Worm (Caenorhabditis elegans) whole organism, early embryonic: ENCODE results near the gene vglu-3.
A peak's percentile ranks its signal among the peaks of the same experiment; 100 is the strongest.

Experiments
- B0310.2 ChIP-seq: sonication (generic microtip); optimal IDR thresholded peaks from 2 replicates; lab custom pipeline; 2016; ENCODE audit warnings: mild to moderate bottlenecking, missing genetic modification characterization, missing compliant biosample characterization
- F13C5.2 ChIP-seq: sonication (generic microtip); optimal IDR thresholded peaks from 2 replicates; lab custom pipeline; 2017; ENCODE audit warnings: mild to moderate bottlenecking, missing genetic modification characterization, inconsistent platforms, missing compliant biosample characterization
- aly-1 ChIP-seq: sonication (generic microtip); optimal IDR thresholded peaks from 2 replicates; lab custom pipeline; 2016; ENCODE audit warnings: missing genetic modification characterization, missing compliant biosample characterization
- ama-1 ChIP-seq: fragments of 150-350 bp; optimal IDR thresholded peaks from 2 replicates; lab custom pipeline; 2014
- ceh-13 ChIP-seq: fragments of 200-800 bp; sonication (Bioruptor generic); optimal IDR thresholded peaks from 2 replicates; lab custom pipeline; 2018; ENCODE audit warnings: mild to moderate bottlenecking, missing genetic modification characterization, missing compliant biosample characterization
- ceh-36 ChIP-seq: sonication (generic microtip); optimal IDR thresholded peaks from 2 replicates; lab custom pipeline; 2016; ENCODE audit warnings: missing genetic modification characterization, inconsistent platforms, missing compliant biosample characterization
- ets-7 ChIP-seq: sonication (generic microtip); optimal IDR thresholded peaks from 2 replicates; lab custom pipeline; 2016; ENCODE audit warnings: missing genotype, missing genetic modification characterization, missing compliant biosample characterization
- flt-1 ChIP-seq: fragments of 200-800 bp; sonication (Bioruptor generic); IDR thresholded peaks from 2 replicates; pipeline ENCODE4 v1.3.6; 2022; ENCODE audit warnings: missing genetic modification characterization, missing compliant biosample characterization
- hmbx-1 ChIP-seq: sonication (generic microtip); optimal IDR thresholded peaks from 2 replicates; lab custom pipeline; 2016; ENCODE audit warnings: mild to moderate bottlenecking, missing genetic modification characterization, missing compliant biosample characterization
- hmg-4 ChIP-seq: fragments of 200-800 bp; sonication (Bioruptor generic); optimal IDR thresholded peaks from 2 replicates; lab custom pipeline; 2018; ENCODE audit warnings: mild to moderate bottlenecking, missing genetic modification characterization, missing compliant biosample characterization
- hnd-1 ChIP-seq: sonication (generic microtip); optimal IDR thresholded peaks from 2 replicates; lab custom pipeline; 2016; ENCODE audit warnings: missing genetic modification characterization, missing compliant biosample characterization
- pes-1 ChIP-seq: fragments of 200-800 bp; sonication (Bioruptor generic); IDR thresholded peaks from 2 replicates; pipeline ENCODE4 v1.3.6; 2022; ENCODE audit warnings: missing genetic modification reagents, missing genetic modification characterization, missing compliant biosample characterization
- scrt-1 ChIP-seq: fragments of 200-800 bp; sonication (Bioruptor generic); IDR thresholded peaks from 2 replicates; pipeline ENCODE4 v1.3.6; 2022; ENCODE audit warnings: missing genetic modification characterization, missing compliant biosample characterization
- sea-1 ChIP-seq: fragments of 200-800 bp; sonication (Bioruptor generic); conservative IDR thresholded peaks from 2 replicates; pipeline ENCODE4 v1.3.6; 2022; ENCODE audit warnings: missing genetic modification characterization, missing compliant biosample characterization
- tbx-11 ChIP-seq: fragments of 200-800 bp; sonication (Bioruptor generic); IDR thresholded peaks from 2 replicates; pipeline ENCODE4 v1.3.6; 2022; ENCODE audit warnings: missing genetic modification characterization, missing compliant biosample characterization
- tbx-37 ChIP-seq: fragments of 200-800 bp; sonication (Bioruptor generic); conservative IDR thresholded peaks from 2 replicates; pipeline ENCODE4 v1.3.6; 2022; ENCODE audit warnings: missing genetic modification reagents, missing genetic modification characterization, missing compliant biosample characterization
- tra-4 ChIP-seq: sonication (generic microtip); optimal IDR thresholded peaks from 2 replicates; lab custom pipeline; 2017; ENCODE audit warnings: missing genetic modification characterization, missing compliant biosample characterization

Gene vglu-3

DNA sequence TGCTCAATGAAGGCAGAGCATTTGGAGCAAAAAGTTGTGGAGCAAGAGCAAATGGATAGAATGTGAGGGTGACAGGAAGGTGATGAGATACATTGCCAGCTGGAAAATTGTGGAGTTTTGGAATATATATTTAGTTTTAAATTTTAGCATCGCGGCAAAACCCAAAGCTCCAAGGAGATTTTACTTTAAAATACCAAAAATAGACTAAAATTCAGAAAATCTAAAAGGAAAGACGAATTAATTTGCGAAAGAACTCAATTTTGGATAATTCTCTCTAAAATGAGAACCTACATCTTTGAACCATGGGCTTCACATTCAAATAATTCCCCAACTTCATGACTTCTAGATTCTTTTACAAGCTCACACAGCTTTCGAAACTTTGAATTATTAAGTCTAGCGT lies 32.4 kb downstream of the vglu-3 start, which contains the start of gene T07C4.12:
Gene T07C4.12, minus strand, starts transcription at position 101 of the 400 bp plus-strand sequence.
- TF ChIP-seq tra-4 (tag; lab: Kevin White, UChicago) (no peak), tbx-11 (GFP tag; lab: Robert Waterston, UW) (no peak), ceh-36 (no peak), hmbx-1 (tag; lab: Kevin White, UChicago) (no peak), flt-1 (GFP tag; lab: Robert Waterston, UW) (no peak), tbx-37 (GFP tag; lab: Robert Waterston, UW) (no peak), hmg-4 (GFP tag; lab: Kevin White, UChicago) (no peak), ama-1 (lab: Kevin White, UChicago) (no peak)

DNA sequence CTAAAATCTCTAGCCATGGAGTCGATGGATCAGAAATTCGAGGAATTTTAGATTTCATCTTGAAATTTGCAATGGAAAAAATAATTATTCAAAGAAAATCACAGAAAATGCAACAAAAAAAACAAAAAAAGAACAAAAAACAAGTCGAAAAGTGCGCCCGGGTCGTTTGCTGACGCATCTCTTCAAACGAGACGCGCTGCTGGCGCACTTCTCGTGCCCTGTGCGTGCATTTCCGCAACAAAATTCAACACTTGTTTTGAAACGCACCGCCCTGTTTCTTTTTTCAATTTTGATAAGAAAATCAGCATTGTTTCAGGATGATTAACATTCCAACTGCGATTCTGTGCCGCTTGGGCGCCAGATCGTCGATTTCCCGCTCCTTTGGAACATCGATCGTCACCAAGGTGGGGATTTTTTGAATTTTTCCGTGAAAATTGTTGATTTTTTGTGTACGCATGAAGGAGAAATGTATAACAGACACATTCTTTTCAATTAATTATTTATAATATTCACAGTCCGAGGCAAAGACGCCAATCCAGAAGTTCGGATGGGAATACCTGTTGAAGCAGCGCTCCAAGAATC lies 33.9 kb downstream of the vglu-3 start, which contains the start of the genes jmjd-4 and mev-1:
Gene jmjd-4, minus strand, starts transcription at position 58 of the 582 bp plus-strand sequence.
Gene mev-1, plus strand, starts transcription at position 317 of the 582 bp plus-strand sequence.
- TF ChIP-seq sea-1 (GFP tag; lab: Robert Waterston, UW) = no peak
- TF ChIP-seq tbx-37 (GFP tag; lab: Robert Waterston, UW) = no peak
- peak; percentile 73 for TF ChIP-seq F13C5.2
- no peak for TF ChIP-seq hnd-1 (tag; lab: Kevin White, UChicago)
- no peak for TF ChIP-seq hmbx-1 (tag; lab: Kevin White, UChicago)
- no peak for TF ChIP-seq ets-7 (tag; lab: Kevin White, UChicago)
- peak; percentile 51; the same call in 1 of the 2 replicates for TF ChIP-seq flt-1 (GFP tag; lab: Robert Waterston, UW)
- TF ChIP-seq tbx-11 (GFP tag; lab: Robert Waterston, UW) = 0 out of 2 replicates have a peak, but pooled peaks have one; percentile 40
- TF ChIP-seq ceh-36 = peak; percentile 23
- TF ChIP-seq ama-1 (lab: Kevin White, UChicago) = no peak
- no peak for TF ChIP-seq aly-1 (tag; lab: Kevin White, UChicago)
- TF ChIP-seq pes-1 (GFP tag; lab: Robert Waterston, UW) = no peak
- TF ChIP-seq ceh-13 = no peak
- no peak for TF ChIP-seq hmg-4 (GFP tag; lab: Kevin White, UChicago)
- TF ChIP-seq B0310.2 = no peak
- TF ChIP-seq tra-4 (tag; lab: Kevin White, UChicago) = no peak
- no peak for TF ChIP-seq scrt-1 (GFP tag; lab: Robert Waterston, UW)

DNA sequence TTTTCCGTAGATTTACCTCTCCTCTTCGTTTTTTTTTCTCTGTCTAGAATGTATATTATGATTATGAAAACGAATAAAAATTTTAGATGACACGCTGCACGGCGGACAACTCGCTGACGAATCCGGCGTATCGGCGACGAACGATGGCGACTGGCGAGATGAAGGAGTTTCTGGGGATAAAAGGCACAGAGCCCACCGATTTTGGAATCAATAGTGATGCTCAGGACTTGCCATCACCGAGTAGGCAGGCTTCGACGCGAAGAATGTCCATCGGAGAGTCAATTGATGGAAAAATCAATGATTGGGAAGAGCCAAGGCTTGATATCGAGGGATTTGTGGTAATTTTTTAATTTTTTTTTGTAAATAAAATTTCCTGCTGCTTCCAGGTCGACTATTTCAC lies 34.9 kb downstream of the vglu-3 start, which contains the start of gene ced-9:
Gene ced-9, plus strand, starts transcription at position 87 of the 400 bp plus-strand sequence.
- TF ChIP-seq F13C5.2 = no peak
- TF ChIP-seq hmg-4 (GFP tag; lab: Kevin White, UChicago) = no peak
- no peak for TF ChIP-seq aly-1 (tag; lab: Kevin White, UChicago)
- TF ChIP-seq tbx-37 (GFP tag; lab: Robert Waterston, UW) = no peak
- TF ChIP-seq hmbx-1 (tag; lab: Kevin White, UChicago) = no peak

DNA sequence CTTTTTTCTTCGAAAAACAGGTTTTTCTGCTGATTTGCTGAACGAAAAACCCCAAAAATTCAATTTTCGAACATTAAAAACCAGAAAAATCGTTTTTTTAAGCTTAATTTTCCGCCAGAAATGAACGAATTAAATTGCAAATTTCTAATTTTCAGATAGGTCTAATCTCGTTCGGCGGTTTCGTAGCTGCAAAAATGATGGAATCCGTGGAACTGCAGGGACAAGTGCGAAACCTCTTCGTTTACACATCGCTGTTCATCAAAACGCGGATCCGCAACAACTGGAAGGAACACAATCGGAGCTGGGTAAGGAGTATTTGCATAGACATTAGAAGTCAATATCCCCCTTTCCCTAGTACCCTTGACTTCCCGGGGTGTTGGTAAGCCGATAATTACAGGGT lies 35.9 kb downstream of the vglu-3 start:
- TF ChIP-seq hmbx-1 (tag; lab: Kevin White, UChicago) (no peak), flt-1 (GFP tag; lab: Robert Waterston, UW) (no peak), hmg-4 (GFP tag; lab: Kevin White, UChicago) (no peak), tbx-37 (GFP tag; lab: Robert Waterston, UW) (no peak), ceh-13 (no peak), ceh-36 (no peak), aly-1 (tag; lab: Kevin White, UChicago) (no peak), tbx-11 (GFP tag; lab: Robert Waterston, UW) (no peak), scrt-1 (GFP tag; lab: Robert Waterston, UW) (no peak), B0310.2 (no peak), F13C5.2 (no peak), hnd-1 (tag; lab: Kevin White, UChicago) (no peak), pes-1 (GFP tag; lab: Robert Waterston, UW) (no peak), ets-7 (tag; lab: Kevin White, UChicago) (no peak), sea-1 (GFP tag; lab: Robert Waterston, UW) (no peak), tra-4 (tag; lab: Kevin White, UChicago) (no peak), ama-1 (lab: Kevin White, UChicago) (no peak)

DNA sequence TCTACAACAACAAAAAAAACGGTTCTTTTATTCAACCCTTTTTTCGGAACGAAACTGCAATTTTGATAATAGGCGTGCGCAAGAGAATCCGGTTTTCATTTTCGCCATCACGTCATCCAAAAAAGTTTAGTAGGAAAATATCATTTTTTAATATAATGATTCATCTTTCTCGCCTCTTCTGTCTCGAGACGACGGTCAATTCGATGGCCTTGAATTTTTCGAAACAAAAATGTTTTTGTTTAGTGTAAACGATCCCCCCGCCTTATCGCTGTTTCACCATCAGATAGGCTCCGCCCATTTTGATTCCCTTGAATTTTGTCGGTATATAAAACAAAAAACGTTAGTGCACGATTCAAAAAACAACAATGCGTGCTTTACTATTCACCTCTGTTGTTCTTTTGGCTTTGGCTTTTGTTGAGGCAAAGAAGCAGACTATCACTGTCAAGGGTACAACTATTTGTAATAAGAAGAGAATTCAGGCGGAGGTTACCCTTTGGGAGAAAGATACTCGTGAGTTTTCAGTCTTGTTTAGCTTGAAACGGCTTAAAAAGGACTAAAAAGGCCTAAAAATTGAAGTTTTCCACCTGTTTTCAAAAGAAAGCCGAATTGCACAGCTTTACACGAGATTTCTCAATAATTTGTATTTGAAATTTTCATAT lies 37.5 kb downstream of the vglu-3 start, which contains the start of gene ttr-15:
Gene ttr-15, plus strand, starts transcription at position 340 of the 659 bp plus-strand sequence.
- TF ChIP-seq ama-1 (lab: Kevin White, UChicago) = no peak
- TF ChIP-seq flt-1 (GFP tag; lab: Robert Waterston, UW) = no peak

DNA sequence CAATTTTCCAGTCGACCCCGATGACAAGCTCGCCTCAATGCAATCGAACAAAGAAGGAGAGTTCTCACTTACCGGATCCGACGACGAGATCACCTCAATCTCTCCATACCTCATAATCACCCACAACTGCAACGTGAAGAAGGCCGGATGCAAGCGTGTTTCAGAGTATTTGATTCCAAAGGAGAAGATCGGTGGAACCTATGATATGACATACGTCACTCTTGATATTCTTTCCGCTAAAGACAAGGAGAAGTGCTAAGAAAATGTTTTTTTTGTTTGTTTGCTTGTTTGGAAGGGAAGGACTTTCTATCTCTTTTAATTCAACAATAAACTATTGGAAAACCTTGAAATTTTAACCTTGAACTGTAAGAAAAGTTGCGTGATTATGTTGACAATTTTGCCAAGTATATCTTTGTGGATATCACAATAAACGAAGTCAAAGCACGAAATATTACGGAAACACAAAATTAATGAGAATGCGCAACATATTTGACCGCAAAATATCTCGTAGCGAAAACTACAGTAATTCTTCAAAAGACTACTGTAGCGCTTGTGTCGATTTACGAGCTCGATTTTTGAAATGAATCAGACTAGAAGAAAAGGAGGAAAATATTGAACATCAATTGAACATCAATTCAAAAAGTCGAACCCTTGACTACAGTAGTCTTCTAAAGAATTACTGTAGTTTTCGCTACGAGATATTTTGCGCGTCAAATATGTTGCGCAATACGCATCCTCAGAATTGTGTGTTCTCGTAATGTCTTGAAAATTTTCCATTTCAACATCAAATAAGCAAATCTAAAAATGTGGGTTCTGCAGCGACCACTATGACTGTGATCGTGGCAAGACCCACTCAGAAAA lies 39.0 kb downstream of the vglu-3 start:
- TF ChIP-seq scrt-1 (GFP tag; lab: Robert Waterston, UW) (no peak), pes-1 (GFP tag; lab: Robert Waterston, UW) (no peak), F13C5.2 (no peak), hmg-4 (GFP tag; lab: Kevin White, UChicago) (no peak), B0310.2 (no peak), aly-1 (tag; lab: Kevin White, UChicago) (no peak), hnd-1 (tag; lab: Kevin White, UChicago) (no peak)

DNA sequence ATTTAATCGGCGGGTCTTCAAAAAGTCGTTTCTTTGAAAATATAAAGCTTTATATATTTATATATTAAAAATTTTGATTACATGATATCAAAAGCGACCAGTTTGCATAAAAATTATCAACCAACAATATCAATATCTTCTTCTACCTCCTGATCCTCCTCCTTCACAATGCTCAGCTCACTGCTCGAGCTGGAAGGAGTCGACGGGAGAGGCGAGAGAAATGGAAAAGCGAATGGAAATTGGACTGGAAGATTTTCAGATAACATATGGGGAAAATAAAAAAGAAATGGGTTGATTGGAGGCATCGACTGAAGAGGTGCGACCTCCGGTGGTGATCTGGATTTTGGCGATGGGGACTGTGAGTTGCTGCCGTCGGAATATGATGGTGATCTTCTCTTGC lies 39.8 kb downstream of the vglu-3 start:
- no peak for TF ChIP-seq tbx-37 (GFP tag; lab: Robert Waterston, UW)
- no peak for TF ChIP-seq aly-1 (tag; lab: Kevin White, UChicago)
- no peak for TF ChIP-seq tra-4 (tag; lab: Kevin White, UChicago)
- no peak for TF ChIP-seq hmbx-1 (tag; lab: Kevin White, UChicago)
- TF ChIP-seq ceh-36 = no peak
- no peak for TF ChIP-seq scrt-1 (GFP tag; lab: Robert Waterston, UW)
